Worm (Caenorhabditis elegans) whole organism, midembryonic: ENCODE data around the gene grsp-3.

ENCODE experiments used
- T22C8.4 ChIP-seq: fragments of 200-800 bp; sonication (Bioruptor generic); IDR thresholded peaks from 2 replicates; pipeline ENCODE4 v1.3.6; 2022; ENCODE audit warnings: missing genetic modification characterization, missing compliant biosample characterization
- cog-1 ChIP-seq: sonication (generic microtip); optimal IDR thresholded peaks from 2 replicates; lab custom pipeline; 2016; ENCODE audit warnings: missing genetic modification characterization, missing compliant biosample characterization
- flt-1 ChIP-seq: fragments of 200-800 bp; sonication (Bioruptor generic); IDR thresholded peaks from 2 replicates; pipeline ENCODE4 v1.3.6; 2022; ENCODE audit warnings: missing genetic modification characterization, missing compliant biosample characterization
- klf-2 ChIP-seq: fragments of 200-800 bp; sonication (Bioruptor generic); conservative IDR thresholded peaks from 2 replicates; pipeline ENCODE4 v1.3.6; 2022; ENCODE audit warnings: missing genetic modification reagents, missing genetic modification characterization, missing compliant biosample characterization
- med-1 ChIP-seq: sonication (generic microtip); optimal IDR thresholded peaks from 2 replicates; lab custom pipeline; 2017; ENCODE audit warnings: missing genetic modification characterization, mild to moderate bottlenecking, missing compliant biosample characterization, antibody characterized with exemption, missing genetic modification reagents; ENCODE audit not compliant: insufficient read depth
- ref-1 ChIP-seq: fragments of 200-800 bp; sonication (Bioruptor generic); conservative IDR thresholded peaks from 2 replicates; pipeline ENCODE4 v1.3.6; 2022; ENCODE audit warnings: missing genetic modification reagents, missing genetic modification characterization, missing compliant biosample characterization
- ztf-23 ChIP-seq: fragments of 200-800 bp; sonication (Bioruptor generic); IDR thresholded peaks from 2 replicates; pipeline ENCODE4 v1.3.6; 2022; ENCODE audit warnings: missing genetic modification reagents, missing genetic modification characterization, missing compliant biosample characterization
- ztf-29 ChIP-seq: fragments of 200-800 bp; sonication (Bioruptor generic); IDR thresholded peaks from 2 replicates; pipeline ENCODE4 v1.3.6; 2022; ENCODE audit warnings: missing genetic modification reagents, missing genetic modification characterization, missing compliant biosample characterization

DNA sequence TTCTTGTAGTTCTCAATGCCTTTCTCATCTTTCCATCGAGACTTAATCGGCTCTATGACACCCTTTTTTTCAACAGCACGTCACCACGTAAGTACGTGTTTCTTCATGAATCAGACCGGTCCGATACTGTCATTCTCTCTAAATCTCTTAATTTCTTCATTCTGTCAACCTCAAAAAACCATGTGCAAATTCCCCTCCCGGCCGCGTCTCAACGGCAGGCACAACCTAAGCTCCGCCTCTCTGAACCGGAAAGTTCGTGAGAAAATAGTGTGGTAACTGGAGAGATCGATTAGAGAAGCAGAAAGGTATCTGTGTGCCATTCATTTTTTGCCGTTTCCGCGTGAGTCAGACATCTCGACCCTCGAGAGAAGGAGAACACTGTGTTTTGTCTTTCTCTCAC is 17.1 kb downstream of the grsp-3 start, which contains the start of gene nas-8:
- TF ChIP-seq ztf-29 (GFP tag; lab: Robert Waterston, UW), result no peak
- no peak for TF ChIP-seq T22C8.4 (GFP tag; lab: Robert Waterston, UW)
- no peak for TF ChIP-seq med-1 (GFP tag; lab: Kevin White, UChicago)
- no peak for TF ChIP-seq flt-1
- TF ChIP-seq ref-1 (GFP tag; lab: Robert Waterston, UW), result no peak
- TF ChIP-seq ztf-23 (GFP tag; lab: Robert Waterston, UW), result no peak
- TF ChIP-seq cog-1 (tag; lab: Kevin White, UChicago), result no peak
- no peak for TF ChIP-seq klf-2 (GFP tag; lab: Robert Waterston, UW)
